Fruit fly (Drosophila melanogaster): ENCODE data around the gene CG9312.

CG9312 gene

DNA sequence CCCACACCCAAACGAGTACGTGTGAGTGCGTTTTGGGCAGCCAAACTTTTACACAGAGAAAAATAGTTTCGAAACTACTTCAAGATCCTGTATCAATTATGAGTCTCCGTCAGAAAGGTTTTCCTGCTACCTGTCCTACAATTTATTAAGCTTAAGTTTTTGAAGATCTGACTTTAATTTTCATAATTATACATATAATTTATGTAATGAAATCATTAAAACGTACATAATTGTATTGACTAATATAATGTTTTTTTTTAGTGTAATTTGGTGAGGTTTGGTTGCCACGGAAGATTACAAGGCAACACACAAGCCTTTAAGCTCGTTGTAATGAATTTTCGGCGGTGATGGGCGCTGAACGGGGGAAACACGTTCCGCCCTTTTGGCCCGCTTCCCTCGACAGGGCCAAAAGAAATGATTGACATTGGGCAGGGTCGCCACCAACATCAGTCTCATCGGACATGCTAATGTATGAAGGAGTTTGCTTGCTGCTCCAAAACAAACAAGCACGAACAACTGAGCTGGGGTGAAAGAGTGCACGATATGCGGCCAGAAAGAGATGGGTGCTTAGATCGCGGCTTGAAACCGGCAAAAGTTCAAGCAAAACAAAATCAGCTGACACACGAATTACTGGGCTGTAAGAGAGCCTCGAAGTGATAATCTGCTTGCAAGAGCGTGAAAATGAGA, 28.6 kb downstream of the CG9312 start (continued):
- TF ChIP-seq kni (GFP tag; optimal IDR thresholded peaks at IDR 0.05) (no peak), corto (GFP tag; optimal IDR thresholded peaks at IDR 0.05) (no peak), Fer1 (GFP tag; optimal IDR thresholded peaks at IDR 0.05) (no peak), CG6791 (GFP tag; IDR thresholded peaks at IDR 0.05; ENCODE audit: partially characterized antibody) (no peak), CG4820 (GFP tag; optimal IDR thresholded peaks at IDR 0.05) (peak; percentile 58), C15 (GFP tag; IDR thresholded peaks at IDR 0.05) (no peak), jumu (GFP tag; optimal IDR thresholded peaks at IDR 0.05) (no peak), CG34422 (GFP tag; IDR thresholded peaks at IDR 0.05) (peak; percentile 42; the same call in 2 of the 3 replicates), dmrt99B (tag; optimal IDR thresholded peaks at IDR 0.05) (peak; percentile 82), otp (GFP tag; IDR thresholded peaks at IDR 0.05) (0 out of 3 replicates have a peak, but pooled peaks have one; percentile 35), maf-S (GFP tag; optimal IDR thresholded peaks at IDR 0.05) (no peak), hth (optimal IDR thresholded peaks at IDR 0.05) (no peak), Rfx (GFP tag; IDR thresholded peaks at IDR 0.05) (no peak), twi (tag; optimal IDR thresholded peaks at IDR 0.05) (peak; percentile 35), CG6254 (GFP tag; optimal IDR thresholded peaks at IDR 0.05) (peak; percentile 55), vfl (GFP tag; optimal IDR thresholded peaks at IDR 0.05) (no peak), trem (tag; optimal IDR thresholded peaks at IDR 0.05) (peak; percentile 66), vnd (GFP tag; IDR thresholded peaks at IDR 0.05; ENCODE audit: partially characterized antibody) (no peak), toy (GFP tag; IDR thresholded peaks at IDR 0.05) (no peak), cato (GFP tag; optimal IDR thresholded peaks at IDR 0.05; ENCODE audit: borderline replicate concordance) (peak; percentile 56), schlank (tag; optimal IDR thresholded peaks at IDR 0.05) (no peak), ap (GFP tag; IDR thresholded peaks at IDR 0.05) (0 out of 2 replicates have a peak, but pooled peaks have one; percentile 4), CG6175 (GFP tag; IDR thresholded peaks at IDR 0.05) (no peak), Nf-YB (GFP tag; optimal IDR thresholded peaks at IDR 0.05) (peak; percentile 29), CG4730 (GFP tag; IDR thresholded peaks at IDR 0.05) (peak; percentile 45; the same call in 1 of the 2 replicates), zf30C (GFP tag; optimal IDR thresholded peaks at IDR 0.05) (no peak), Camta (GFP tag; optimal IDR thresholded peaks at IDR 0.05) (no peak), emc (GFP tag; optimal IDR thresholded peaks at IDR 0.05) (no peak), tgo (GFP tag; IDR thresholded peaks at IDR 0.05) (peak; percentile 62), usp (GFP tag; optimal IDR thresholded peaks at IDR 0.05) (no peak), CG1024 (GFP tag; IDR thresholded peaks at IDR 0.05) (peak; percentile 58), br (optimal IDR thresholded peaks at IDR 0.05) (no peak), en (GFP tag; optimal IDR thresholded peaks at IDR 0.05) (no peak), CG7745 (tag; optimal IDR thresholded peaks at IDR 0.05) (no peak), fu2 (GFP tag; optimal IDR thresholded peaks at IDR 0.05) (no peak), Poxn (GFP tag; IDR thresholded peaks at IDR 0.05) (no peak), CG13894 (tag; optimal IDR thresholded peaks at IDR 0.05) (no peak), CG11247 (GFP tag; IDR thresholded peaks at IDR 0.05) (no peak), pita (GFP tag; optimal IDR thresholded peaks at IDR 0.05) (no peak), Ravus (GFP tag; IDR thresholded peaks at IDR 0.05) (no peak), Spps (tag; optimal IDR thresholded peaks at IDR 0.05) (peak; percentile 74), Dref (GFP tag; IDR thresholded peaks at IDR 0.05) (no peak), Atf3 (GFP tag; optimal IDR thresholded peaks at IDR 0.05) (no peak), Asciz (GFP tag; optimal IDR thresholded peaks at IDR 0.05) (peak; percentile 57), CG14441 (GFP tag; IDR thresholded peaks at IDR 0.05) (no peak), disco-r (GFP tag; optimal IDR thresholded peaks at IDR 0.05) (no peak), caup (GFP tag; optimal IDR thresholded peaks at IDR 0.05; ENCODE audit: severe bottlenecking) (peak; percentile 15), fru (optimal IDR thresholded peaks at IDR 0.05) (no peak), CrebB (tag; optimal IDR thresholded peaks at IDR 0.05) (no peak), Fer3 (tag; optimal IDR thresholded peaks at IDR 0.05) (peak; percentile 12), wor (GFP tag; IDR thresholded peaks at IDR 0.05) (peak; percentile 44; the same call in 1 of the 2 replicates), pho (GFP tag; optimal IDR thresholded peaks at IDR 0.05) (no peak)

All from whole organism, embryonic.